Fruit fly (Drosophila melanogaster): ENCODE measurements around the gene Tim9a.

The Tim9a gene

dm6 chrX:13396378-13397099, 11.5 kb downstream of the Tim9a start, which contains the start of gene Bcat:
Bcat (plus strand) TSS chrX:13396899.
- TF ChIP-seq h (GFP tag; optimal IDR thresholded peaks at IDR 0.05) (peak; percentile 32), Sp1 (GFP tag; optimal IDR thresholded peaks at IDR 0.05) (peak; percentile 85), usp (GFP tag; optimal IDR thresholded peaks at IDR 0.05) (no peak), foxo (GFP tag; optimal IDR thresholded peaks at IDR 0.05) (peak in 1 of 2 experiments; percentile 74), lola (GFP tag; optimal IDR thresholded peaks at IDR 0.05) (no peak), pan (optimal IDR thresholded peaks at IDR 0.05) (no peak), dmrt93B (GFP tag; optimal IDR thresholded peaks at IDR 0.05) (peak; percentile 82), CG32264 (GFP tag; optimal IDR thresholded peaks at IDR 0.05) (no peak), dl (GFP tag; optimal IDR thresholded peaks at IDR 0.05; ENCODE audit: insufficient read depth in 1 of 2, partially characterized antibody in 2 of 2) (peak; percentile 2 to 20), psq (GFP tag; optimal IDR thresholded peaks at IDR 0.05) (peak; percentile 71), sv (GFP tag; optimal IDR thresholded peaks at IDR 0.05) (peak; percentile 46), Mio (GFP tag; optimal IDR thresholded peaks at IDR 0.05) (no peak), HLH106 (tag; optimal IDR thresholded peaks at IDR 0.05) (peak; percentile 80), Dif (GFP tag; optimal IDR thresholded peaks at IDR 0.05; ENCODE audit: partially characterized antibody) (peak; percentile 58), br (GFP tag; optimal IDR thresholded peaks at IDR 0.05) (peak; percentile 40), brk (GFP tag; optimal IDR thresholded peaks at IDR 0.05) (no peak), N (GFP tag; optimal IDR thresholded peaks at IDR 0.05) (no peak), rgr (GFP tag; optimal IDR thresholded peaks at IDR 0.05) (peak; percentile 43), OdsH (GFP tag; optimal IDR thresholded peaks at IDR 0.05) (peak; percentile 56), Hnf4 (GFP tag; optimal IDR thresholded peaks at IDR 0.05) (peak; percentile 15), sage (GFP tag; optimal IDR thresholded peaks at IDR 0.05) (no peak), Rel (GFP tag; optimal IDR thresholded peaks at IDR 0.05) (no peak), Rel (tag; optimal IDR thresholded peaks at IDR 0.05) (peak; percentile 52), ey (GFP tag; optimal IDR thresholded peaks at IDR 0.05) (peak; percentile 36), fru (GFP tag; optimal IDR thresholded peaks at IDR 0.05) (peak; percentile 57), CrebA (GFP tag; optimal IDR thresholded peaks at IDR 0.05; ENCODE audit: borderline replicate concordance) (no peak), CG9705 (GFP tag; optimal IDR thresholded peaks at IDR 0.05) (peak; percentile 43), woc (GFP tag; optimal IDR thresholded peaks at IDR 0.05) (peak; percentile 26)

- no peak for TF ChIP-seq N (GFP tag; optimal IDR thresholded peaks at IDR 0.05)
- no peak for TF ChIP-seq brk (GFP tag; optimal IDR thresholded peaks at IDR 0.05)
- TF ChIP-seq ey (GFP tag; optimal IDR thresholded peaks at IDR 0.05) = no peak
- TF ChIP-seq Hr83 (GFP tag; optimal IDR thresholded peaks at IDR 0.05; ENCODE audit: poor library complexity, severe bottlenecking) = no peak
- TF ChIP-seq Dif (GFP tag; optimal IDR thresholded peaks at IDR 0.05; ENCODE audit: partially characterized antibody) = no peak
- no peak for TF ChIP-seq rgr (GFP tag; optimal IDR thresholded peaks at IDR 0.05)
- no peak for TF ChIP-seq sage (GFP tag; optimal IDR thresholded peaks at IDR 0.05)
- TF ChIP-seq OdsH (GFP tag; optimal IDR thresholded peaks at IDR 0.05) = no peak
- TF ChIP-seq Mio (GFP tag; optimal IDR thresholded peaks at IDR 0.05) = no peak
- no peak for TF ChIP-seq Dfd (GFP tag; optimal IDR thresholded peaks at IDR 0.05)
- TF ChIP-seq Sp1 (GFP tag; optimal IDR thresholded peaks at IDR 0.05) = no peak
- no peak for TF ChIP-seq pan (optimal IDR thresholded peaks at IDR 0.05)
- TF ChIP-seq usp (GFP tag; optimal IDR thresholded peaks at IDR 0.05) = no peak
- TF ChIP-seq Abd-B (GFP tag; optimal IDR thresholded peaks at IDR 0.05) = no peak
Measured at dm6 chrX:13397610-13398009, 12.6 kb downstream of the Tim9a start.

DNA sequence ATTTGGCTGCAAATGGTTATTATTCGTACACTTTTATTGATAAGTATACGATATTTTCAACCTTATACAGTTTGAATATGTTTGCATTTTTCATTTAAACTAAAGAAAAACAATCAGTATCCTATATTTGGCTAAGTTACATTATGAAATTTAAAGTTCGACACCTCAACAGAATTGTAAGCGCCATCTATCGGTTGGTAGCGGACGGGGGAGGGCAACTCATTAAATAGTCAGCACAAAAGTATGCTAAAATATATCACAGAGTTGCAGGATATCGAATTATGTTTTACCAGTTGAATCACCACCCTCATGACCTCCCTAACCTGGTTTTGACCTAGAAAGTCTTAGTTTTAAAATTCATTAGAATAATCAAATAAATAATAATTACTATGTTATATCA, 16.2 kb downstream of the Tim9a start:
- TF ChIP-seq CG32264 (GFP tag; optimal IDR thresholded peaks at IDR 0.05) = no peak
- no peak for TF ChIP-seq br (GFP tag; optimal IDR thresholded peaks at IDR 0.05)
- no peak for TF ChIP-seq CrebA (GFP tag; optimal IDR thresholded peaks at IDR 0.05; ENCODE audit: borderline replicate concordance)
- TF ChIP-seq Myc (optimal IDR thresholded peaks at IDR 0.05) = peak; percentile 32

dm6 chrX:13402763-13403162, 17.8 kb downstream of the Tim9a start, which contains the start of gene CG12725:
CG12725 (minus strand) TSS chrX:13402863.
- TF ChIP-seq dsf (GFP tag; optimal IDR thresholded peaks at IDR 0.05; ENCODE audit: borderline replicate concordance) (no peak), jim (GFP tag; optimal IDR thresholded peaks at IDR 0.05) (no peak), GATAd (GFP tag; optimal IDR thresholded peaks at IDR 0.05) (no peak), Hr83 (GFP tag; optimal IDR thresholded peaks at IDR 0.05; ENCODE audit: poor library complexity, severe bottlenecking) (no peak), OdsH (GFP tag; optimal IDR thresholded peaks at IDR 0.05) (no peak), Jra (GFP tag; optimal IDR thresholded peaks at IDR 0.05) (no peak)

Measured in whole organism, wandering third instar larva.